Worm (Caenorhabditis elegans): ENCODE results near the gene unc-80.

The unc-80 gene

DNA sequence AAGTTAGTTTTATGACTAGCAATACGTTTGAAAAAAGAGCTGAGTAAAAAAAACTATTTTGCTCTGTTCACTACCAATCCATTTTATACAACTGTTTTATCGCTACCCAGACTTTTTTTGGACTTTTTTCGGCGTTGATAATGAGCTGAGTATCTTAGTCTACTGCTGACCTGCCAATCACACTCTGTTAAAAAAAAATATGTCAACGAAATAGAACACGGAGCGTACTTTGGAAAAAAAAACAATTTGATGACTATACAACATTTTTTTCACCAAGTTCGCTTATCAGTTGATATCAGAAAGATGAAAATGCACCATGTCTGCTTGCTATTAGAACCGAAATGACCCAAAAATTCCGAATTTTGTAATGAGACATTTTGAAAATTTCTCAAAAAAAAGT is 30.4 kb downstream of the unc-80 start:
- TF ChIP-seq hnd-1 (tag; optimal IDR thresholded peaks at IDR 0.05) (no peak), pes-1 (GFP tag; IDR thresholded peaks at IDR 0.05) (no peak), tbx-37 (GFP tag; conservative IDR thresholded peaks at IDR 0.05) (no peak), B0310.2 (tag; optimal IDR thresholded peaks at IDR 0.05) (no peak), hmg-4 (GFP tag; optimal IDR thresholded peaks at IDR 0.05) (no peak), sea-1 (GFP tag; conservative IDR thresholded peaks at IDR 0.05) (no peak), ceh-13 (GFP tag; optimal IDR thresholded peaks at IDR 0.05) (no peak), tbx-11 (GFP tag; IDR thresholded peaks at IDR 0.05) (no peak), ceh-36 (tag; optimal IDR thresholded peaks at IDR 0.05) (no peak), scrt-1 (GFP tag; IDR thresholded peaks at IDR 0.05) (no peak), flt-1 (GFP tag; IDR thresholded peaks at IDR 0.05) (no peak), hmbx-1 (tag; optimal IDR thresholded peaks at IDR 0.05) (no peak), ets-7 (tag; optimal IDR thresholded peaks at IDR 0.05) (no peak), tra-4 (tag; optimal IDR thresholded peaks at IDR 0.05) (no peak), F13C5.2 (tag; optimal IDR thresholded peaks at IDR 0.05) (no peak), aly-1 (tag; optimal IDR thresholded peaks at IDR 0.05) (no peak), ama-1 (optimal IDR thresholded peaks at IDR 0.05) (no peak)

DNA sequence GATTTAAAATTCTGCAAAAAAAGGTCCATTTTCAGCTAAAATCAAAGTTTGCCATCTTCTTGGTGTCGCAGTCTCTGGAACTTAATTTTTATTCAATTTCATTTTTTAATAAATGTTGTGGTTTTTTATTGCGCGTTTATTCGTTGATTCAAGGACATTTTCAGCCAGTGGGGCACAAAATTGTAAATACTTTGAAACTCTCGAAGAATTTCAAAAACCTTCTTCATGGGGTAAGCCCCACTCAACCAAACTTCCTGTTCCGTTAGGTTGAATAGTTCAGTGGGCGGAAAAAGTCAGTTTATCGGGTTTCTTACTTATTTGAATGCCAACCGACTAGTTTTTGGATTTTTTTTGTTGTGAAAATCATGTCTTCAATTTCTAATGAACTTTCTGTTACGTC is 30.8 kb downstream of the unc-80 start, which contains the start of gene ttll-9:
TSS of gene ttll-9 (plus strand) at position 301 of the 400 bp plus-strand sequence.
- no peak for TF ChIP-seq hmg-4 (GFP tag; optimal IDR thresholded peaks at IDR 0.05)
- TF ChIP-seq ceh-13 (GFP tag; optimal IDR thresholded peaks at IDR 0.05): no peak
- TF ChIP-seq tbx-37 (GFP tag; conservative IDR thresholded peaks at IDR 0.05): no peak

DNA sequence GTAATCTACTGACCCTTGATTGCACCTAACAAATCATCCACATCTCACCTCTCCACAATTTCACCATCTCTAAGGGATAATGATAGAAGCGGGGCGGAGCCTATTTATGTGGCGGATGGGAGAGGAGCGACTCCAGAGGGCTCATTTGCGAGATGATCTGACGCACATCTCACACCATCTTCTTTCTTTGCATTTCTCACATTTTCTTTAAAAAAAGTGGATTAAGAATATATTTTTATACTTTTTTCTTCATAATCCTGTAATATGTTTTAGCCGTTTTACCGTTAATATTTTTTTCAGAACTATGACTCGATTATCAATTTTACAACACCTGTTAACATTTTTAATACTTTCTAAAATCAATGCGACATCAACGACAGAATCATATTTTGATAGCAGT is 35.8 kb downstream of the unc-80 start, which contains the start of gene pbo-5:
TSS of gene pbo-5 (plus strand) at position 301 of the 400 bp plus-strand sequence.
- TF ChIP-seq tra-4 (tag; optimal IDR thresholded peaks at IDR 0.05): no peak
- TF ChIP-seq sea-1 (GFP tag; conservative IDR thresholded peaks at IDR 0.05): no peak
- TF ChIP-seq pes-1 (GFP tag; IDR thresholded peaks at IDR 0.05): no peak
- no peak for TF ChIP-seq scrt-1 (GFP tag; IDR thresholded peaks at IDR 0.05)
- TF ChIP-seq F13C5.2 (tag; optimal IDR thresholded peaks at IDR 0.05): no peak

DNA sequence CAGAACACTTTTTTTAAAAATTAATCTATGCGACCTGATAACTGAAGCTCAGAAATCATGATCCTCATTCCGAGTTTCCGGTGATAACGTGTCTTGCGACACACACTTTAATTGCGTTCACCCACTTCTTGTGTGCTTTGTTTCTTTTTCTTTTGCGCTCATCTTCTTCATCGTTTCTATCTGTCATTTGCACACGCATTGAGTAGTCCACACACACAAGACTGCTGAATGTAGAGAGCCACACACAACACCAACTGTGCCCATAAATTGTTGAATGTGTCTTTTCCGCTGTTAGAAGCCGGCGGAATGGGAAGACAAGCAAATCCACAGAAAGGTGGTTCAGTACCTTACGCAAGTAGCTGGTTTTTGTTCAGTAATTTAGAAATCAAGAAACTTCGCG is 41.0 kb downstream of the unc-80 start:
- TF ChIP-seq B0310.2 (tag; optimal IDR thresholded peaks at IDR 0.05) (no peak), pes-1 (GFP tag; IDR thresholded peaks at IDR 0.05) (no peak), tra-4 (tag; optimal IDR thresholded peaks at IDR 0.05) (no peak), flt-1 (GFP tag; IDR thresholded peaks at IDR 0.05) (no peak), aly-1 (tag; optimal IDR thresholded peaks at IDR 0.05) (no peak), ets-7 (tag; optimal IDR thresholded peaks at IDR 0.05) (no peak), ceh-36 (tag; optimal IDR thresholded peaks at IDR 0.05) (no peak), ceh-13 (GFP tag; optimal IDR thresholded peaks at IDR 0.05) (no peak), sea-1 (GFP tag; conservative IDR thresholded peaks at IDR 0.05) (no peak), ama-1 (optimal IDR thresholded peaks at IDR 0.05) (no peak), tbx-37 (GFP tag; conservative IDR thresholded peaks at IDR 0.05) (no peak), scrt-1 (GFP tag; IDR thresholded peaks at IDR 0.05) (no peak), hnd-1 (tag; optimal IDR thresholded peaks at IDR 0.05) (no peak), hmg-4 (GFP tag; optimal IDR thresholded peaks at IDR 0.05) (no peak)
